Worm (Caenorhabditis elegans): ENCODE results near the gene cls-1.

Gene cls-1

ce11 chrIII:7554697-7555145 is 46.7 kb downstream of the cls-1 start (continued):
- TF ChIP-seq nhr-12 (tag; optimal IDR thresholded peaks at IDR 0.05) = no peak
- TF ChIP-seq nhr-25 (tag; optimal IDR thresholded peaks at IDR 0.05) = peak; percentile 15
- TF ChIP-seq lin-13 (GFP tag; optimal IDR thresholded peaks at IDR 0.05) = no peak
- no peak for TF ChIP-seq C34F6.9 (tag; optimal IDR thresholded peaks at IDR 0.05)
- no peak for TF ChIP-seq dmd-4 (tag; optimal IDR thresholded peaks at IDR 0.05)
- TF ChIP-seq sem-4 (tag; optimal IDR thresholded peaks at IDR 0.05) = no peak
- TF ChIP-seq unc-39 (tag; optimal IDR thresholded peaks at IDR 0.05) = no peak
- TF ChIP-seq crh-2 (tag; optimal IDR thresholded peaks at IDR 0.05) = no peak
- TF ChIP-seq ceh-16 (tag; optimal IDR thresholded peaks at IDR 0.05) = peak; percentile 76
- no peak for TF ChIP-seq ztf-1 (GFP tag; conservative IDR thresholded peaks at IDR 0.05)
- TF ChIP-seq mdl-1 (tag; optimal IDR thresholded peaks at IDR 0.05) = no peak
- TF ChIP-seq nhr-6 (tag; optimal IDR thresholded peaks at IDR 0.05) = no peak
- no peak for TF ChIP-seq blmp-1 (tag; optimal IDR thresholded peaks at IDR 0.05; ENCODE audit: insufficient read depth)
- TF ChIP-seq lin-39 (tag; optimal IDR thresholded peaks at IDR 0.05) = no peak
- no peak for TF ChIP-seq nhr-237 (tag; optimal IDR thresholded peaks at IDR 0.05)
- TF ChIP-seq ZK546.5 (tag; optimal IDR thresholded peaks at IDR 0.05) = no peak
- TF ChIP-seq skn-1 (tag; optimal IDR thresholded peaks at IDR 0.05) = no peak
- TF ChIP-seq nhr-11 (tag; optimal IDR thresholded peaks at IDR 0.05) = no peak
- TF ChIP-seq lin-11 (tag; optimal IDR thresholded peaks at IDR 0.05) = no peak

DNA sequence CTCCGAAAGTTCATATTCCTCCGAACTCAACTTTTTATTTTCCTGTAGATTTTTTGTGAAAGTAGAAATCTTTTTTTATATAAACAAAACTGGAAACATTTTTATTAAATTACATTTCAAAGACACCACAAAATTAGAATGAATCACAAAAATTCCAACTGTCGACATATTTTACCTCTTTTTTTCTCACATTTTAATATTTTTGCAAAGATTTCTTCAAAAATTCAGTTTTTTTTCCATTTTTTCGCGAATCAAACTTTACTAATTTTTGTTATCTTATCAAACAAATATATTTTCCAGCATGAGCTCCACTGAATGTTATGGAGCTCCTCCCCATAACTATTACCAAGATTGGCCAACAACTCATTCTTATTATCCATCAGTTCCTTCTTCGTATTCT is 47.4 kb downstream of the cls-1 start, which contains the start of gene ceh-13:
ceh-13 (plus strand) TSS at position 301 of the 400 bp plus-strand sequence.
- TF ChIP-seq snpc-4 (tag; optimal IDR thresholded peaks at IDR 0.05) (no peak), mbf-1 (tag; optimal IDR thresholded peaks at IDR 0.05) (no peak), elt-1 (tag; optimal IDR thresholded peaks at IDR 0.05) (no peak), blmp-1 (tag; optimal IDR thresholded peaks at IDR 0.05; ENCODE audit: insufficient read depth) (no peak), nhr-237 (tag; optimal IDR thresholded peaks at IDR 0.05) (no peak), fos-1 (tag; optimal IDR thresholded peaks at IDR 0.05) (no peak), lin-39 (tag; optimal IDR thresholded peaks at IDR 0.05) (no peak), Y55F3AM.14 (GFP tag; optimal IDR thresholded peaks at IDR 0.05) (no peak), skn-1 (tag; optimal IDR thresholded peaks at IDR 0.05) (no peak), R02D3.7 (tag; optimal IDR thresholded peaks at IDR 0.05) (no peak), lin-13 (GFP tag; optimal IDR thresholded peaks at IDR 0.05) (no peak), elt-3 (tag; optimal IDR thresholded peaks at IDR 0.05) (no peak), nhr-25 (tag; optimal IDR thresholded peaks at IDR 0.05) (no peak), sma-9 (GFP tag; optimal IDR thresholded peaks at IDR 0.05) (no peak), sma-9 (tag; optimal IDR thresholded peaks at IDR 0.05) (no peak), ztf-1 (GFP tag; conservative IDR thresholded peaks at IDR 0.05) (no peak), mab-5 (tag; optimal IDR thresholded peaks at IDR 0.05) (no peak), nhr-21 (tag; optimal IDR thresholded peaks at IDR 0.05) (no peak), C34F6.9 (tag; optimal IDR thresholded peaks at IDR 0.05) (no peak), nhr-77 (tag; optimal IDR thresholded peaks at IDR 0.05) (no peak), zag-1 (tag; optimal IDR thresholded peaks at IDR 0.05) (no peak)

DNA sequence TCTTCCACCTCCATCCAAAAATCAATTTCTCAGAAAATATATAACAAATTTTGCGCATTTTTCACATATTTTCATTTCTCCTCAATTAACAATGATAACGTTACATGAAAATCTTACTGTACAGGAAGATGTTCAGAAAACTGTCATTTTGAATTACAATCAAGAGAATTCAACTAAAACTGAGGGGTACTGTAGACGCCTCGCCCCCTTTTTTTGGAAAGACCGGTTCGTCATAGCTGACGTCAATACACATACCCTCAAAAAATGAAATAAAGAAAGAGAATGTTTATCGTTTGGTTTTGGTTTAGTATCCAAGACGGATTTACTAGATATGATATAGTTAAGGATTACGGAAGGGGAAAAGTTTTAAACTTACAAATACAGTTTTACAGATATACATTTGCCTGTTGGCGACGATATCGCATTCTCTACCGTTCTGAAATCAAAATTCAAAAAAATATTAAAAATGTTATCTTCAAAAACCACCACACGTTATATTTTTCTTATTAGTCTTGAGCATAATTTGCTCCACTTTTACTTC is 50.0 kb downstream of the cls-1 start:
- TF ChIP-seq sma-9 (GFP tag; optimal IDR thresholded peaks at IDR 0.05) (peak; percentile 11), sma-9 (tag; optimal IDR thresholded peaks at IDR 0.05) (no peak), lsy-2 (tag; optimal IDR thresholded peaks at IDR 0.05) (peak in 1 of 2 experiments; percentile 71), F13H6.1 (tag; optimal IDR thresholded peaks at IDR 0.05) (no peak), fos-1 (tag; optimal IDR thresholded peaks at IDR 0.05) (no peak)

- no peak for TF ChIP-seq sma-9 (GFP tag; optimal IDR thresholded peaks at IDR 0.05)
- TF ChIP-seq sma-9 (tag; optimal IDR thresholded peaks at IDR 0.05) = no peak
- no peak for TF ChIP-seq ztf-11 (tag; optimal IDR thresholded peaks at IDR 0.05)
- no peak for TF ChIP-seq nhr-10 (tag; optimal IDR thresholded peaks at IDR 0.05)
- TF ChIP-seq sma-3 (GFP tag; optimal IDR thresholded peaks at IDR 0.05) = no peak
- TF ChIP-seq mdl-1 (tag; optimal IDR thresholded peaks at IDR 0.05) = no peak
Measured at ce11 chrIII:7558658-7559057, 50.7 kb downstream of the cls-1 start.
